Worm (Caenorhabditis elegans): ENCODE results near the gene Y43F8C.23.

DNA sequence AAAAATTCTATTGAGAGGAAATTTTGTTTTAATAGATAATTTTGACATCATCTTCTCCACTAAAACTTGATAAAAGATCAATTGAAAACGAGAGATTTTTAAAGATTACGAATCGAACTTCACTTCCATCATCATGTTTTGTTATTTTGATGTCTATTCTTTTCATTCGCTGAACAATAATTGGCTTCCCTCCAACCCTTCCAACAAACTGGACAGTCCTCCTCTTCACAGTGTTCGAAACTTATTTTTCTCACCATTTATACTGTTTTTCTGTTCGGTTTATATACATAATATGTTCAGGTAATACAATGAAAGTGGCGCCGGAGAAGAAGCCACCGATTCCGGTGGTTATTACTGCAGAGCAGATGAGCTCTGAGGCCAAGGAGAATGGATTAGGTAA, 49.2 kb upstream of the Y43F8C.23 start, which contains the start of gene M162.5:
- no peak for TF ChIP-seq hmg-4 (GFP tag; optimal IDR thresholded peaks at IDR 0.05)
- no peak for TF ChIP-seq B0310.2 (tag; optimal IDR thresholded peaks at IDR 0.05)
- no peak for TF ChIP-seq ceh-13 (GFP tag; optimal IDR thresholded peaks at IDR 0.05)
- no peak for TF ChIP-seq flt-1 (GFP tag; IDR thresholded peaks at IDR 0.05)
- TF ChIP-seq ama-1 (optimal IDR thresholded peaks at IDR 0.05), result no peak
- TF ChIP-seq ets-7 (tag; optimal IDR thresholded peaks at IDR 0.05), result no peak
- TF ChIP-seq tbx-11 (GFP tag; IDR thresholded peaks at IDR 0.05), result no peak
- TF ChIP-seq aly-1 (tag; optimal IDR thresholded peaks at IDR 0.05), result no peak
- no peak for TF ChIP-seq tra-4 (tag; optimal IDR thresholded peaks at IDR 0.05)
- no peak for TF ChIP-seq ceh-36 (tag; optimal IDR thresholded peaks at IDR 0.05)
- no peak for TF ChIP-seq tbx-37 (GFP tag; conservative IDR thresholded peaks at IDR 0.05)

Measured in whole organism, early embryonic.